Worm (Caenorhabditis elegans): Measurements from ENCODE around the gene cutl-23.

The cutl-23 gene

ce11 chrIII:5721888-5722287 is 48.1 kb upstream of the cutl-23 start (continued):
- no peak for TF ChIP-seq cebp-1 (GFP tag; IDR thresholded peaks at IDR 0.05)
- peak; percentile 51 for TF ChIP-seq cebp-1 (tag; optimal IDR thresholded peaks at IDR 0.05)
- peak; percentile 69 for TF ChIP-seq akir-1 (GFP tag; optimal IDR thresholded peaks at IDR 0.05)
- TF ChIP-seq F22D6.2 (tag; optimal IDR thresholded peaks at IDR 0.05), result peak; percentile 25
- TF ChIP-seq ZK185.1 (tag; optimal IDR thresholded peaks at IDR 0.05; ENCODE audit: poor library complexity, severe bottlenecking), result peak; percentile 96
- peak; percentile 62; the same call in 1 of the 2 replicates for TF ChIP-seq nfyb-1 (GFP tag; IDR thresholded peaks at IDR 0.05)
- TF ChIP-seq ekl-4 (GFP tag; IDR thresholded peaks at IDR 0.05), result peak; percentile 37; the same call in 1 of the 2 replicates
- peak; percentile 77 for TF ChIP-seq lin-54 (GFP tag; optimal IDR thresholded peaks at IDR 0.05)
- TF ChIP-seq madf-3 (GFP tag; IDR thresholded peaks at IDR 0.05), result 0 out of 2 replicates have a peak, but pooled peaks have one; percentile 43
- peak; percentile 45 for TF ChIP-seq unc-130 (GFP tag; optimal IDR thresholded peaks at IDR 0.05)
- TF ChIP-seq aptf-3 (GFP tag; IDR thresholded peaks at IDR 0.05), result no peak
- TF ChIP-seq nfya-2 (GFP tag; IDR thresholded peaks at IDR 0.05), result no peak
- TF ChIP-seq F55B11.4 (tag; optimal IDR thresholded peaks at IDR 0.05; ENCODE audit: borderline replicate concordance, insufficient read depth), result no peak
- TF ChIP-seq gei-17 (GFP tag; optimal IDR thresholded peaks at IDR 0.05), result peak; percentile 4
- TF ChIP-seq attf-5 (GFP tag; optimal IDR thresholded peaks at IDR 0.05), result peak; percentile 34
- peak; percentile 12 for TF ChIP-seq ztf-18 (tag; optimal IDR thresholded peaks at IDR 0.05)
- TF ChIP-seq F33H1.4 (GFP tag; IDR thresholded peaks at IDR 0.05), result peak; percentile 46; the same call in 1 of the 2 replicates
- TF ChIP-seq B0336.3 (GFP tag; IDR thresholded peaks at IDR 0.05), result no peak
- peak; percentile 68 for TF ChIP-seq dox-1 (GFP tag; IDR thresholded peaks at IDR 0.05)
- peak; percentile 7 for TF ChIP-seq efl-1 (GFP tag; optimal IDR thresholded peaks at IDR 0.05)
- TF ChIP-seq madf-10 (tag; optimal IDR thresholded peaks at IDR 0.05), result peak; percentile 27

- no peak for TF ChIP-seq lin-40 (tag; optimal IDR thresholded peaks at IDR 0.05)
Measured at ce11 chrIII:5722550-5722949, 47.4 kb upstream of the cutl-23 start, which contains the start of gene wrm-1. wrm-1 (plus strand) TSS chrIII:5722850.

- peak; percentile 83 for TF ChIP-seq madf-3 (GFP tag; IDR thresholded peaks at IDR 0.05)
- TF ChIP-seq nhr-120 (GFP tag; IDR thresholded peaks at IDR 0.05), result no peak
- no peak for TF ChIP-seq Y67H2A.10 (GFP tag; conservative IDR thresholded peaks at IDR 0.05)
- no peak for TF ChIP-seq ccch-3 (GFP tag; optimal IDR thresholded peaks at IDR 0.05)
- TF ChIP-seq nhr-27 (tag; optimal IDR thresholded peaks at IDR 0.05), result no peak
- no peak for TF ChIP-seq ztf-3 (GFP tag; optimal IDR thresholded peaks at IDR 0.05)
- TF ChIP-seq rcor-1 (GFP tag; IDR thresholded peaks at IDR 0.05), result peak; percentile 83
- TF ChIP-seq lir-1 (GFP tag; conservative IDR thresholded peaks at IDR 0.05), result peak; percentile 52; the same call in 1 of the 2 replicates
- no peak for TF ChIP-seq atf-7 (tag; optimal IDR thresholded peaks at IDR 0.05)
- TF ChIP-seq bed-1 (GFP tag; IDR thresholded peaks at IDR 0.05), result no peak
- no peak for TF ChIP-seq dpff-1 (tag; optimal IDR thresholded peaks at IDR 0.05)
- TF ChIP-seq lin-40 (tag; optimal IDR thresholded peaks at IDR 0.05), result no peak
- no peak for TF ChIP-seq attf-5 (GFP tag; optimal IDR thresholded peaks at IDR 0.05)
- TF ChIP-seq hmg-20 (GFP tag; IDR thresholded peaks at IDR 0.05), result no peak
- no peak for TF ChIP-seq F10E7.11 (tag; optimal IDR thresholded peaks at IDR 0.05)
- peak; percentile 50; the same call in 1 of the 2 replicates for TF ChIP-seq Y79H2A.3 (GFP tag; conservative IDR thresholded peaks at IDR 0.05)
- TF ChIP-seq ztf-28 (GFP tag; IDR thresholded peaks at IDR 0.05), result 0 out of 2 replicates have a peak, but pooled peaks have one; percentile 58
- TF ChIP-seq F49E8.2 (tag; optimal IDR thresholded peaks at IDR 0.05; ENCODE audit: insufficient read depth), result peak; percentile 92
- no peak for TF ChIP-seq nfyb-1 (GFP tag; IDR thresholded peaks at IDR 0.05)
- 0 out of 2 replicates have a peak, but pooled peaks have one; percentile 59 for TF ChIP-seq ekl-4 (GFP tag; IDR thresholded peaks at IDR 0.05)
- TF ChIP-seq egrh-3 (GFP tag; IDR thresholded peaks at IDR 0.05), result no peak
- TF ChIP-seq snpc-1.1 (tag; optimal IDR thresholded peaks at IDR 0.05; ENCODE audit: insufficient read depth), result peak; percentile 21
- peak; percentile 17; the same call in 1 of the 2 replicates for TF ChIP-seq attf-3 (GFP tag; conservative IDR thresholded peaks at IDR 0.05)
- peak; percentile 53 for TF ChIP-seq ceh-100 (GFP tag; IDR thresholded peaks at IDR 0.05)
- TF ChIP-seq F37B4.10 (GFP tag; IDR thresholded peaks at IDR 0.05), result no peak
- TF ChIP-seq Y95B8A.8 (GFP tag; IDR thresholded peaks at IDR 0.05), result peak; percentile 93
- peak; percentile 93 for TF ChIP-seq D2030.7 (GFP tag; IDR thresholded peaks at IDR 0.05)
- TF ChIP-seq ztf-26 (tag; optimal IDR thresholded peaks at IDR 0.05), result no peak
- no peak for TF ChIP-seq nfya-2 (GFP tag; IDR thresholded peaks at IDR 0.05)
Measured at ce11 chrIII:5727827-5728226, 42.2 kb upstream of the cutl-23 start, which contains the start of gene egg-1. egg-1 (plus strand) TSS chrIII:5728180.
